Worm (Caenorhabditis elegans): ENCODE measurements around the gene F18G5.1.

F18G5.1 gene

ce11 chrX:9266512-9266911 is 6.9 kb downstream of the F18G5.1 start:
- TF ChIP-seq F13H6.1 (tag; optimal IDR thresholded peaks at IDR 0.05), result no peak
- peak; percentile 52 for TF ChIP-seq fos-1 (tag; optimal IDR thresholded peaks at IDR 0.05)

- TF ChIP-seq nhr-129 (tag; optimal IDR thresholded peaks at IDR 0.05) (no peak), ama-1 (optimal IDR thresholded peaks at IDR 0.05) (no peak), nhr-10 (tag; optimal IDR thresholded peaks at IDR 0.05) (no peak), blmp-1 (tag; optimal IDR thresholded peaks at IDR 0.05; ENCODE audit: insufficient read depth) (no peak), unc-39 (tag; optimal IDR thresholded peaks at IDR 0.05) (no peak), aly-2 (tag; optimal IDR thresholded peaks at IDR 0.05) (no peak), nhr-12 (tag; optimal IDR thresholded peaks at IDR 0.05) (no peak), sem-4 (tag; optimal IDR thresholded peaks at IDR 0.05) (no peak), nhr-6 (tag; optimal IDR thresholded peaks at IDR 0.05) (no peak), lin-39 (tag; optimal IDR thresholded peaks at IDR 0.05) (no peak), C34F6.9 (tag; optimal IDR thresholded peaks at IDR 0.05) (no peak), Y55F3AM.14 (GFP tag; optimal IDR thresholded peaks at IDR 0.05) (no peak), unc-62 (GFP tag; optimal IDR thresholded peaks at IDR 0.05) (no peak), ztf-1 (GFP tag; conservative IDR thresholded peaks at IDR 0.05) (no peak), ztf-11 (tag; optimal IDR thresholded peaks at IDR 0.05) (no peak), dmd-4 (tag; optimal IDR thresholded peaks at IDR 0.05) (no peak)
These were observed 8.7 kb downstream of the F18G5.1 start for ce11 chrX:9268373-9268772.

ce11 chrX:9270753-9271152 is 11.1 kb downstream of the F18G5.1 start, which contains the start of gene B0416.5:
Gene B0416.5 (minus strand): TSS chrX:9270853.
- no peak for TF ChIP-seq lin-39 (tag; optimal IDR thresholded peaks at IDR 0.05)
- peak; percentile 9 for TF ChIP-seq unc-55 (GFP tag; optimal IDR thresholded peaks at IDR 0.05)

DNA sequence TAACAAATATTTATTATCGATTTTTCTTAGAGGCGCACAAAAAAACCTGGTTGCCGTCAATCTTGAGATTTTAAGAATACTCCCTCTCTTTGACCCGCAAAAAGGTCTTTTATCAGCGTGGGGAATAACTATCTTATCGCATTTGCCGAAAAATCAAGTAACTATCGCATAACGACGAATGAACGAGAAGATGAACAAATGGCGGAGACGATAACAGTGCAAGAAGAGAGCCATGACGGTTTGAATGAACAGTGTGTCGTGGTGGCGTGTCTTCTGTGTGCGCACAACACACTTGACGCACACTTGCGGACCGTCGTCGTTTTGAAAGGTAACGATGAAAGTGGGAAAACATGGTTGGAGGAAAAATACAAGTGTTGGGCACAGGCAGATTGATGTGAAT is 12.2 kb downstream of the F18G5.1 start:
- no peak for TF ChIP-seq lsy-2 (tag; optimal IDR thresholded peaks at IDR 0.05)
- peak; percentile 62 for TF ChIP-seq sma-9 (GFP tag; optimal IDR thresholded peaks at IDR 0.05)
- no peak for TF ChIP-seq sma-9 (tag; optimal IDR thresholded peaks at IDR 0.05)
- no peak for TF ChIP-seq ceh-82 (tag; optimal IDR thresholded peaks at IDR 0.05)
- TF ChIP-seq fos-1 (tag; optimal IDR thresholded peaks at IDR 0.05), result peak; percentile 89
- TF ChIP-seq crh-2 (tag; optimal IDR thresholded peaks at IDR 0.05), result peak; percentile 46

DNA sequence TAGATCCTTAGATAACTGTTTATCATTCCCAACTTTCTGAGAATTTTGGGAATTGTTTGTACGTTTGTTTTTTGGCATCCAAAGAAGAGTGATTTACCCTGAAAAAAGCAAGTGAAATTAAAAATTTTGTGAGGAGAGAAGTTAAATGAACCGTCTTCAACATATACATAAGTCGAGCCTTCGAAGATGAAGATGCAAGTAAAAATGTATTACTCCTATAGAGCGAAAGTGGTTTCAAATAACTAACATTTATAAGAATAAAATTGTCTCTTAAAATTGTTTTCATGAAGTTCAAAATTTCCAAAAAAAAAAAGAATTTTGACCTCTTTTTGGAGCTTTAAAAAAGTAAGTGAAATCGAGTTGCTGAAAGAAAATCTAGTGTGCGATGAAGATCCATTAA is 14.9 kb downstream of the F18G5.1 start, which contains the start of gene B0416.10:
TSS of gene B0416.10 (minus strand) at position 101 of the 400 bp plus-strand sequence.
- TF ChIP-seq lin-11 (tag; optimal IDR thresholded peaks at IDR 0.05) (no peak), ceh-82 (tag; optimal IDR thresholded peaks at IDR 0.05) (no peak), peb-1 (tag; optimal IDR thresholded peaks at IDR 0.05) (no peak), unc-62 (GFP tag; optimal IDR thresholded peaks at IDR 0.05) (no peak), R02D3.7 (tag; optimal IDR thresholded peaks at IDR 0.05) (no peak), F13H6.1 (tag; optimal IDR thresholded peaks at IDR 0.05) (no peak), blmp-1 (tag; optimal IDR thresholded peaks at IDR 0.05; ENCODE audit: insufficient read depth) (no peak), ceh-16 (tag; optimal IDR thresholded peaks at IDR 0.05) (no peak), elt-3 (tag; optimal IDR thresholded peaks at IDR 0.05) (no peak), dmd-4 (tag; optimal IDR thresholded peaks at IDR 0.05) (no peak), skn-1 (tag; optimal IDR thresholded peaks at IDR 0.05) (no peak), nhr-77 (tag; optimal IDR thresholded peaks at IDR 0.05) (no peak), aly-2 (tag; optimal IDR thresholded peaks at IDR 0.05) (no peak), gmeb-1 (tag; optimal IDR thresholded peaks at IDR 0.05) (no peak), nhr-11 (tag; optimal IDR thresholded peaks at IDR 0.05) (no peak)

DNA sequence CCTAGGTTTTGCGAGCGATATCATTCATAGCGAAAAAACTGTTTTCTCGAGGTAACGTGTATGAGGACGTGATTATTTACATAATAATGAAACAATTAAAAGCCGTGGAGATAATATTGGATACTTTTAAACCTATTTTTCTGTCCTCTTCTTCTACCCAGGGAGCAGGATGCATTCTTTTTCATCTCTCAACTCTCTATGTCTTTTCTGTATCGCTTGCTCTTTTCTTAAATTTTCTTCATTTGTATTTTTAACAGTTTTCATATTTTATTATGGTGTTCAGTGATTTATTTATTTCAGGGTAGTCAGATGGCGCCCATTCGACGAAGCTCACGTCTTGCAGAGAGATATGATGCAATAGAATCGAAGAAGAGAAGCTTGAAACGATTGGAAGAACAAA is 19.0 kb downstream of the F18G5.1 start, which contains the start of gene B0416.4:
TSS of gene B0416.4 (plus strand) at position 301 of the 400 bp plus-strand sequence.
- TF ChIP-seq sem-4 (tag; optimal IDR thresholded peaks at IDR 0.05) (no peak), lin-11 (tag; optimal IDR thresholded peaks at IDR 0.05) (no peak), unc-39 (tag; optimal IDR thresholded peaks at IDR 0.05) (no peak), aly-2 (tag; optimal IDR thresholded peaks at IDR 0.05) (no peak), elt-3 (tag; optimal IDR thresholded peaks at IDR 0.05) (no peak), zag-1 (tag; optimal IDR thresholded peaks at IDR 0.05) (no peak), sma-9 (GFP tag; optimal IDR thresholded peaks at IDR 0.05) (no peak), sma-9 (tag; optimal IDR thresholded peaks at IDR 0.05) (no peak), elt-1 (tag; optimal IDR thresholded peaks at IDR 0.05) (no peak), gmeb-1 (tag; optimal IDR thresholded peaks at IDR 0.05) (no peak), R02D3.7 (tag; optimal IDR thresholded peaks at IDR 0.05) (no peak)
